Fruit fly (Drosophila melanogaster) whole organism, pupa: Measurements from ENCODE around the gene Ubc87F.

Experiments
- D1 ChIP-seq: fragments of 200-800 bp; sonication (Bioruptor generic); optimal IDR thresholded peaks from 2 replicates; lab custom pipeline; 2018; ENCODE audit warnings: missing biosample characterization, mild to moderate bottlenecking, missing genetic modification characterization, moderate library complexity
- EcR ChIP-seq: fragments of 200-800 bp; sonication (Bioruptor generic); optimal IDR thresholded peaks from 3 replicates; lab custom pipeline; 2019; ENCODE audit warnings: missing biosample characterization, missing genetic modification characterization, mild to moderate bottlenecking, moderate library complexity, missing genetic modification reagents

- TF ChIP-seq D1 (tag; lab: Kevin White, UChicago) (no peak), EcR (GFP tag; lab: Kevin White, UChicago) (no peak)
Observed at dm6 chr3R:13713984-13714532, 3.9 kb downstream of the Ubc87F start.
